Worm (Caenorhabditis elegans) whole organism, midembryonic: ENCODE data around the gene ciao-2B.

ENCODE experiments used
- T22C8.4 ChIP-seq: fragments of 200-800 bp; sonication (Bioruptor generic); IDR thresholded peaks from 2 replicates; pipeline ENCODE4 v1.3.6; 2022; ENCODE audit warnings: missing genetic modification characterization, missing compliant biosample characterization
- cog-1 ChIP-seq: sonication (generic microtip); optimal IDR thresholded peaks from 2 replicates; lab custom pipeline; 2016; ENCODE audit warnings: missing genetic modification characterization, missing compliant biosample characterization
- flt-1 ChIP-seq: fragments of 200-800 bp; sonication (Bioruptor generic); IDR thresholded peaks from 2 replicates; pipeline ENCODE4 v1.3.6; 2022; ENCODE audit warnings: missing genetic modification characterization, missing compliant biosample characterization
- klf-2 ChIP-seq: fragments of 200-800 bp; sonication (Bioruptor generic); conservative IDR thresholded peaks from 2 replicates; pipeline ENCODE4 v1.3.6; 2022; ENCODE audit warnings: missing genetic modification reagents, missing genetic modification characterization, missing compliant biosample characterization
- med-1 ChIP-seq: sonication (generic microtip); optimal IDR thresholded peaks from 2 replicates; lab custom pipeline; 2017; ENCODE audit warnings: missing genetic modification characterization, mild to moderate bottlenecking, missing compliant biosample characterization, antibody characterized with exemption, missing genetic modification reagents; ENCODE audit not compliant: insufficient read depth
- ref-1 ChIP-seq: fragments of 200-800 bp; sonication (Bioruptor generic); conservative IDR thresholded peaks from 2 replicates; pipeline ENCODE4 v1.3.6; 2022; ENCODE audit warnings: missing genetic modification reagents, missing genetic modification characterization, missing compliant biosample characterization
- tab-1 ChIP-seq: fragments of 200-800 bp; sonication (Bioruptor generic); IDR thresholded peaks from 2 replicates; pipeline ENCODE4 v1.3.6; 2022; ENCODE audit warnings: missing genetic modification characterization, missing compliant biosample characterization
- ztf-23 ChIP-seq: fragments of 200-800 bp; sonication (Bioruptor generic); IDR thresholded peaks from 2 replicates; pipeline ENCODE4 v1.3.6; 2022; ENCODE audit warnings: missing genetic modification reagents, missing genetic modification characterization, missing compliant biosample characterization
- ztf-29 ChIP-seq: fragments of 200-800 bp; sonication (Bioruptor generic); IDR thresholded peaks from 2 replicates; pipeline ENCODE4 v1.3.6; 2022; ENCODE audit warnings: missing genetic modification reagents, missing genetic modification characterization, missing compliant biosample characterization

ciao-2B gene

DNA sequence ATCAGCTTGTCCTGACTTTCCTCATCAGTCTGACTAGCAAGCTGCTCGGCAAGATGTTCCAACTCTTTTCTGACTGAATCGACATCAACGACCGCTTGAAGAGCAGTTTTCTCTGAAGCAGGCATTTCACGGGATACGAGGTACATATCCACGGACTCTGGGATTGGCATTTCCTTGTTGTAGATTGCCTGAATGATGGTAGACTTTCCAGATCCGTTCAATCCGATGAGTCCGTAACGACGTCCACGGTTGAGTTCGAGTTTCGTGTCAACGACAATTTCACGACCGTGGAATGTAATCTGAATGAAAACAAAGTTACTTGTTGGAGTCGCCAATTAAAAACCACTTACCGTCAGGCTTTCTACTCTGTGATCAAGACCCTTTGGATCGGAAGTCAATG, 22.2 kb upstream of the ciao-2B start:
- TF ChIP-seq T22C8.4 (GFP tag; lab: Robert Waterston, UW): no peak
- no peak for TF ChIP-seq ref-1 (GFP tag; lab: Robert Waterston, UW)
- no peak for TF ChIP-seq cog-1 (tag; lab: Kevin White, UChicago)
- TF ChIP-seq flt-1 (GFP tag; lab: Robert Waterston, UW): no peak
- no peak for TF ChIP-seq klf-2 (GFP tag; lab: Robert Waterston, UW)
- TF ChIP-seq tab-1 (GFP tag; lab: Robert Waterston, UW): no peak
- TF ChIP-seq ztf-23 (GFP tag; lab: Robert Waterston, UW): no peak
- no peak for TF ChIP-seq ztf-29 (GFP tag; lab: Robert Waterston, UW)
- no peak for TF ChIP-seq med-1 (GFP tag; lab: Kevin White, UChicago)

DNA sequence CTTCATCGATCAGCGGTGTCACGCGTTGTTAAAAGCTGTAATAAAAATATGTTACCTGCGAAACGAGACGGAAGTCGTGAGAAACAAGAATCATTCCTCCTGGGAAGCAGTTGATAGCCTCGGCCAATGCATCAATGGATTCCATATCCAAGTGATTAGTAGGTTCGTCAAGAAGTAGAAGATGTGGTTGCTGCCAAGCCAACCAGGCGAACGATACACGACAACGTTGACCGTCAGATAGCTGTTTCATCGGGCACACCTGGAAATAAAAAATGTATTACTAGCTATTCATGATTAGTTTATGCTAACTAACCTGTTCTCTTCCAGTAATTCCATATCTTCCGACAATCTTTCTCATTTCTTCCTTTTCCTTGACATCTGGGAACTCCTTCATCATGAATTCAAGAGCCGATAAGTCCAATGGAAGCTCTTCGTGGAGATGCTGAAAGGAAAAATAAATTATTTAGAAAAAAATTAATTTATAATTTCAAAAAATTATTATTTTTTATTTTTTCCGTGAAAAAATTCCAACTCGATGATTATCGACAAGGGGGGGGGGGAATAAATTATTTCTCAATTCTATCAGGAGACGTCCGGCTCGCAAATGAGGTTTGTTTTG, 19.7 kb upstream of the ciao-2B start, which contains the start of gene tag-164:
tag-164 (plus strand) TSS at position 569 of the 619 bp plus-strand sequence.
- TF ChIP-seq flt-1 (GFP tag; lab: Robert Waterston, UW): no peak

ce11 chrIII:13457305-13457704, 18.0 kb upstream of the ciao-2B start:
- no peak for TF ChIP-seq med-1 (GFP tag; lab: Kevin White, UChicago)
- no peak for TF ChIP-seq ztf-23 (GFP tag; lab: Robert Waterston, UW)
- TF ChIP-seq ref-1 (GFP tag; lab: Robert Waterston, UW): no peak
- no peak for TF ChIP-seq cog-1 (tag; lab: Kevin White, UChicago)
- TF ChIP-seq ztf-29 (GFP tag; lab: Robert Waterston, UW): no peak

ce11 chrIII:13455816-13456215, 16.5 kb upstream of the ciao-2B start:
- TF ChIP-seq ref-1 (GFP tag; lab: Robert Waterston, UW) (no peak), flt-1 (GFP tag; lab: Robert Waterston, UW) (no peak), ztf-29 (GFP tag; lab: Robert Waterston, UW) (no peak), T22C8.4 (GFP tag; lab: Robert Waterston, UW) (no peak), tab-1 (GFP tag; lab: Robert Waterston, UW) (no peak), ztf-23 (GFP tag; lab: Robert Waterston, UW) (no peak), med-1 (GFP tag; lab: Kevin White, UChicago) (no peak), cog-1 (tag; lab: Kevin White, UChicago) (no peak)

DNA sequence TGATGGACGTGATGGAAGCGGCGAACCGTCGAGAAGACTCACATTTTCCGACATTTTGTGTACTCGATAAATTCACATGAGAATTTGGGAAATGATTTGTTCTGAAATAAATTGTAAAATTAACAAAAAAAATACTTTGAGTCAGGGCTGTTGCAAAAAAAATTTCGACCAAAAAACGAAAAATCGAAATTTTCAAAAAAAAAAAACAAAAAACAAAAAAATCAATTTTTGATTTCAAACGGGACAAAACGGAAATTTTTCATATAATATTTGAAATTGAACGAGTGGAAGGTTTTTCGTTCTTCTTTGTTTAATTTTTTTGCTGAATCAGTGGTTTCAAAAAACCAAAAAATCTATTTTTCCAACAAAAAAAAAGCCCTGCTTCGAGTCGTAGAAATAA, 15.9 kb upstream of the ciao-2B start, which contains the start of gene cua-1:
cua-1 (minus strand) TSS at position 101 of the 400 bp plus-strand sequence.
- TF ChIP-seq T22C8.4 (GFP tag; lab: Robert Waterston, UW) (no peak), med-1 (GFP tag; lab: Kevin White, UChicago) (no peak), klf-2 (GFP tag; lab: Robert Waterston, UW) (no peak), cog-1 (tag; lab: Kevin White, UChicago) (no peak), ref-1 (GFP tag; lab: Robert Waterston, UW) (no peak), ztf-23 (GFP tag; lab: Robert Waterston, UW) (no peak), tab-1 (GFP tag; lab: Robert Waterston, UW) (no peak), ztf-29 (GFP tag; lab: Robert Waterston, UW) (no peak), flt-1 (GFP tag; lab: Robert Waterston, UW) (no peak)

ce11 chrIII:13452824-13453223, 13.5 kb upstream of the ciao-2B start:
- TF ChIP-seq T22C8.4 (GFP tag; lab: Robert Waterston, UW): no peak
- no peak for TF ChIP-seq flt-1 (GFP tag; lab: Robert Waterston, UW)
- TF ChIP-seq cog-1 (tag; lab: Kevin White, UChicago): no peak
- TF ChIP-seq ztf-29 (GFP tag; lab: Robert Waterston, UW): no peak
- no peak for TF ChIP-seq tab-1 (GFP tag; lab: Robert Waterston, UW)
- TF ChIP-seq klf-2 (GFP tag; lab: Robert Waterston, UW): no peak
- TF ChIP-seq med-1 (GFP tag; lab: Kevin White, UChicago): no peak
- no peak for TF ChIP-seq ztf-23 (GFP tag; lab: Robert Waterston, UW)
- no peak for TF ChIP-seq ref-1 (GFP tag; lab: Robert Waterston, UW)

ce11 chrIII:13448235-13448634, 8.9 kb upstream of the ciao-2B start:
- 0 out of 2 replicates have a peak, but pooled peaks have one; percentile 21 for TF ChIP-seq tab-1 (GFP tag; lab: Robert Waterston, UW)

ce11 chrIII:13446865-13447264, 7.5 kb upstream of the ciao-2B start:
- peak; percentile 65; the same call in 1 of the 2 replicates for TF ChIP-seq flt-1 (GFP tag; lab: Robert Waterston, UW)

DNA sequence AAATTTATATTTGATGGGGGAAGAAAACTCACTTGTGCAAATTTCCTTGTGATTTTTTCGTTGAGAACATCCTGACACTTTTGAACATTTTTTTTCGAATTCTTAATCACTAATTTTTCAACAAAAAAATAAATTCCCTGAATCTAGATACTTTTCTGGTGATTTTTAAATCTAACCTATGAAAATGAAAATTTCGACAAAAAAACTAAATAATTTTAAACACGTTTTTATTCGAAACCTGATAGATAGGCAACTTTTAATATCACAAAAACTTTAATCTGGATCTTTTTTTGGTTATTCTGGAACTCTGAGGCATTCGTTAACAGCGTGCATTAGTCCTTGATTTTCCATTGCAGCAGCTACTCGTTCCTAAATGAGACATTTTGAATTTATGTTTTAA, 2.5 kb downstream of the ciao-2B start, which contains the start of gene F45G2.9:
F45G2.9 (minus strand) TSS at position 101 of the 400 bp plus-strand sequence.
- TF ChIP-seq flt-1 (GFP tag; lab: Robert Waterston, UW) (no peak), ztf-29 (GFP tag; lab: Robert Waterston, UW) (no peak), klf-2 (GFP tag; lab: Robert Waterston, UW) (no peak), ztf-23 (GFP tag; lab: Robert Waterston, UW) (no peak), T22C8.4 (GFP tag; lab: Robert Waterston, UW) (no peak), cog-1 (tag; lab: Kevin White, UChicago) (no peak), tab-1 (GFP tag; lab: Robert Waterston, UW) (no peak), ref-1 (GFP tag; lab: Robert Waterston, UW) (no peak), med-1 (GFP tag; lab: Kevin White, UChicago) (no peak)

- no peak for TF ChIP-seq ztf-29 (GFP tag; lab: Robert Waterston, UW)
- TF ChIP-seq med-1 (GFP tag; lab: Kevin White, UChicago): no peak
- no peak for TF ChIP-seq tab-1 (GFP tag; lab: Robert Waterston, UW)
- TF ChIP-seq flt-1 (GFP tag; lab: Robert Waterston, UW): no peak
- no peak for TF ChIP-seq ref-1 (GFP tag; lab: Robert Waterston, UW)
- TF ChIP-seq T22C8.4 (GFP tag; lab: Robert Waterston, UW): no peak
- no peak for TF ChIP-seq klf-2 (GFP tag; lab: Robert Waterston, UW)
Measured at ce11 chrIII:13435570-13435969, 3.8 kb downstream of the ciao-2B start, which contains the start of gene F45G2.8. Gene F45G2.8, minus strand, starts transcription at chrIII:13435670.
